Worm (Caenorhabditis elegans) whole organism, midembryonic: ENCODE measurements around the gene F54H12.4.
"Not testable (repeated sequence)": the region's sequence is repeated elsewhere in the genome, so short reads cannot be mapped to it uniquely, and the experiment has no call there.

Experiments used
- T22C8.4 ChIP-seq: fragments of 200-800 bp; sonication (Bioruptor generic); IDR thresholded peaks from 2 replicates; pipeline ENCODE4 v1.3.6; 2022; ENCODE audit warnings: missing genetic modification characterization, missing compliant biosample characterization
- cog-1 ChIP-seq: sonication (generic microtip); optimal IDR thresholded peaks from 2 replicates; lab custom pipeline; 2016; ENCODE audit warnings: missing genetic modification characterization, missing compliant biosample characterization
- flt-1 ChIP-seq: fragments of 200-800 bp; sonication (Bioruptor generic); IDR thresholded peaks from 2 replicates; pipeline ENCODE4 v1.3.6; 2022; ENCODE audit warnings: missing genetic modification characterization, missing compliant biosample characterization
- klf-2 ChIP-seq: fragments of 200-800 bp; sonication (Bioruptor generic); conservative IDR thresholded peaks from 2 replicates; pipeline ENCODE4 v1.3.6; 2022; ENCODE audit warnings: missing genetic modification reagents, missing genetic modification characterization, missing compliant biosample characterization
- med-1 ChIP-seq: sonication (generic microtip); optimal IDR thresholded peaks from 2 replicates; lab custom pipeline; 2017; ENCODE audit warnings: missing genetic modification characterization, mild to moderate bottlenecking, missing compliant biosample characterization, antibody characterized with exemption, missing genetic modification reagents; ENCODE audit not compliant: insufficient read depth
- ref-1 ChIP-seq: fragments of 200-800 bp; sonication (Bioruptor generic); conservative IDR thresholded peaks from 2 replicates; pipeline ENCODE4 v1.3.6; 2022; ENCODE audit warnings: missing genetic modification reagents, missing genetic modification characterization, missing compliant biosample characterization
- tab-1 ChIP-seq: fragments of 200-800 bp; sonication (Bioruptor generic); IDR thresholded peaks from 2 replicates; pipeline ENCODE4 v1.3.6; 2022; ENCODE audit warnings: missing genetic modification characterization, missing compliant biosample characterization
- ztf-23 ChIP-seq: fragments of 200-800 bp; sonication (Bioruptor generic); IDR thresholded peaks from 2 replicates; pipeline ENCODE4 v1.3.6; 2022; ENCODE audit warnings: missing genetic modification reagents, missing genetic modification characterization, missing compliant biosample characterization
- ztf-29 ChIP-seq: fragments of 200-800 bp; sonication (Bioruptor generic); IDR thresholded peaks from 2 replicates; pipeline ENCODE4 v1.3.6; 2022; ENCODE audit warnings: missing genetic modification reagents, missing genetic modification characterization, missing compliant biosample characterization

Gene F54H12.4

DNA sequence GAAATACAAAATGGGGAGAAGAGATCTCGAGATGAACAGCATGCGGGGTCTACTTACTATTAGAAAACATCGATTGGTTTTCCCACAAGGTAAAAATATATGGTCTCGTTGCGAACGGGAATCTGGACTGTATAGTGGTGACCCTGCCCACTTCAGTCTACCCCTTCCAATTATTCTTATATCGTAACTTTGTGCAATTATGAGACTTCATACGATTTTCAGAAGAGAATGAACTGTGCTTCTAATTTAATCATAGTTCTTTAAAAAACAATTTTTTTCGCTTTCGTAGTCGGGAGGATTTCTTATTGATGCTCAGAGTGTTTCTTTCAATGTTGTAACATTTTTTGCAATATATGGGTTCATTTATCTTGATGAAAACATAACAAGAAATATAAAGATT lies 9.5 kb upstream of the F54H12.4 start, which contains the start of gene F54H12.5:
F54H12.5 (minus strand) TSS at position 101 of the 400 bp plus-strand sequence.
- TF ChIP-seq med-1 (GFP tag; lab: Kevin White, UChicago) (no peak), ztf-23 (GFP tag; lab: Robert Waterston, UW) (no peak), T22C8.4 (no peak), ref-1 (GFP tag; lab: Robert Waterston, UW) (no peak), tab-1 (no peak), klf-2 (GFP tag; lab: Robert Waterston, UW) (no peak), cog-1 (tag; lab: Kevin White, UChicago) (no peak), ztf-29 (GFP tag; lab: Robert Waterston, UW) (no peak), flt-1 (no peak)

DNA sequence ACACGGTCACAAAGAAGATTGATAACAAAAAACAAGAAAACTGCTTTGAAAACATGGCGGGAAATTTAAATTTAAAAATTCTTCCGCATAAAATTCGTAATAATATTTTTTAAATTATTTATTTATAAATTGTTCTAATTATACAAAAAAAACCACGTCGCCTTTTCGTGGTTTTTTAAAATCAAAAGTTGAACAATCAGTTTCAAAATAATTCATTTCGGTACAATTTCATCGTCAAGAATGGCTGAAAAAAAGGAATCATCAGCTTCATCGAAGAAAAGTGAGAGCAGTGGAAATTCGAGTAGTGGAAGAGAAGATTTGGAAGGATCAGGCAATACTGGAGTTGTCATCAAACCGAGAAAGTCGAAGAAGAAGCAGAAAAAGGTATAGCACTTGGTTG lies 6.6 kb upstream of the F54H12.4 start, which contains the start of the genes F54H12.8 and F54H12.7:
F54H12.8 (minus strand) TSS at position 101 of the 400 bp plus-strand sequence.
F54H12.7 (plus strand) TSS at position 229 of the 400 bp plus-strand sequence.
- no peak for TF ChIP-seq flt-1
- TF ChIP-seq T22C8.4, result no peak
- TF ChIP-seq med-1 (GFP tag; lab: Kevin White, UChicago), result no peak
- TF ChIP-seq klf-2 (GFP tag; lab: Robert Waterston, UW), result no peak
- no peak for TF ChIP-seq tab-1
- TF ChIP-seq ref-1 (GFP tag; lab: Robert Waterston, UW), result no peak
- no peak for TF ChIP-seq ztf-29 (GFP tag; lab: Robert Waterston, UW)
- TF ChIP-seq cog-1 (tag; lab: Kevin White, UChicago), result no peak
- TF ChIP-seq ztf-23 (GFP tag; lab: Robert Waterston, UW), result no peak

DNA sequence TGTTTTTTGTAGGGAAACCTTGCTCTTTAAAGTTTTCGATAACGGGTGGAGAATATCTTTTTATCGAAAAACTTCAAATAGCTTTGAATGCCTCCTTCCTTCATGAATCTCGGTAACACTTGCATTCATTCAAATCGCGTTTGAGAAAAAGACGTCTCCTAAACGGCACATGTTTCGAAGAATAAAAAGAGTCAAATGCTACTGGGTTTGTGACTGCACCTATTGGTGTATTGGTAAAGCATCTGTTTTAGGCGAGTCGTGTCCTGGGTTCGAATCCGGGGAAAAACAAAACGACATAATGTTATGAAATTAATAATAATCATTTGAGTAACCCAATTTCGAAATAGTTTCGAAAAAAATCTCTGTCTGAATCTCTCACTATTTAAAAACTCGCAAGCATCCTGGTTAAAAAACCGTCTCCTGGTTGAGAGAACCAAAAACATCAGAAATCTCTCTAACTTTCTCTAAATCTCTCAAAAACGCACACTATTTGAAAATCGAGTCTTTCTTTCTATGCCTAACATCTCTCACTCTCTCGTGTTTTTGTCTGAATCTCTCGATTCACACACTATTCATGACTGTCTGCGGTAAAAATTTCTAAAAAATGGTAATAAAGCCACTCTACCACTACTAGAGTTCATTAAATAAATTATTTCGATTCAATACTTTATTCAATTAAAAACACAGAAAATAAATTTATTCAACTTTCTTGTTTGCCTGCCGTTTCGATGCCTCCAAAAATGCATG lies 3.6 kb upstream of the F54H12.4 start:
- 0 out of 2 replicates have a peak, but pooled peaks have one; percentile 53 for TF ChIP-seq flt-1

DNA sequence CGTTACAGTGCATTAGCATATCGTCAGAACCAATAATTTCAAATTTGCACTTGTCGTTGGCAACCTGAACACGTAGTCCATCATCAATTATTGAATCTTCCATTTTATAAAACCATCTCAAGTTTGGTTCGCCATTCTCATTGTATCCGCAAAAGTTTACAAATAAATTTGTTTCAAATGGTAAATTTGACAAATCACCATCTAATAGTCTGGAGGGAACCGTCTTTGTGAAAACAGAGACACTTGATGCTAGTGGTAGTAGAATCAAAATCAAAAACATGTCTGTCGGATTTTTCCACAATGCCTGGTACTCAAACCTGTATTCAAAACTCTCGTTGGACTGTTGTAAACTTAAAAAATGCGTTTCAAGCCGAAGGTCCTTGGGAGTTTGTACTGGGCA lies 1.7 kb upstream of the F54H12.4 start, which contains the start of gene F54H12.2:
F54H12.2 (plus strand) TSS at position 301 of the 400 bp plus-strand sequence.
- TF ChIP-seq klf-2 (GFP tag; lab: Robert Waterston, UW); ref-1 (GFP tag; lab: Robert Waterston, UW); tab-1: not testable (repeated sequence)

DNA sequence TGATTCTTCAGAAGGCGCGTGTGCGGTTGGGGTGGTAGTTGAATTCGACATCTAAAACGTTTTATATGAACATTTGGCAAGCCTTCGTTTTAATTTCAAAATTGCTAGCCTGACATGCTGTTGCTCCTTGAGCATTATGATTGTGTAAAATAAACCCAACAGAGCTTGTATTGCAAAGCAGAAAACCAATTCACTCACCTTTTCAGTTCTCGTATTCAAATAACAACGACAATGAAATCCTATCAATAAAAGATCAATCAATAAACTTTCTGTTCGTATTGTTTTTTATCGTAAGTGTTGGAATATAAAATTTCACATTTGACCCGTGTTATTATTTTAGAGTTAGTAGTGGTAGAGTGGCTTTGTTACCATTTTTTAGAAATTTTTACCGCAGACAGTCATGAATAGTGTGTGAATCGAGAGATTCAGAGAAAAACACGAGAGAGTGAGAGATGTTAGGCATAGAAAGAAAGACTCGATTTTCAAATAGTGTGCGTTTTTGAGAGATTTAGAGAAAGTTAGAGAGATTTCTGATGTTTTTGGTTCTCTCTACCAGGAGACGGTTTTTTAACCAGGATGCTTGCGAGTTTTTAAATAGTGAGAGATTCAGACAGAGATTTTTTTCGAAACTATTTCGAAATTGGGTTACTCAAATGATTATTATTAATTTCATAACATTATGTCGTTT lies 3.5 kb downstream of the F54H12.4 start, which contains the start of gene F54H12.10:
F54H12.10 (minus strand) TSS at position 51 of the 688 bp plus-strand sequence.
- not testable (repeated sequence) for TF ChIP-seq flt-1; ztf-29 (GFP tag; lab: Robert Waterston, UW); med-1 (GFP tag; lab: Kevin White, UChicago)

DNA sequence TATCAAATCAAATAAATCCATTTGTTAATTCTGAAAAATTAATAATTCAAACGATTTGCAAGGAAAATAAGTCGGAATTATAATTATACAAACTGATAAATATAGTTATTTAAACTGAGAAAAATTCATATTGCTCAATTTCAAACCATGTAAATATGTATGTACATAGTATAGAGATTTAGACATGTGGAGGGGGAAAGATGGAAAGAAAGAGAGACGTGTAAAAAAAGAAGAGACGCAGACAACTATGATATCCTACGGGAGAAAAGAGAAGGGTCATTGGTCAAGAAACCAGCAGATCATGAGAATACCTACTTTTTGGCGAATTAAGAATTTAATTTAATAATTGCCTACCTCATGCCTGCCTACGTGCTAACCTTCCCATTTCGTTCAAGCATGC lies 4.5 kb downstream of the F54H12.4 start, which contains the start of gene C29E4.11:
C29E4.11 (minus strand) TSS at position 30 of the 400 bp plus-strand sequence.
- no peak for TF ChIP-seq T22C8.4
- peak; percentile 24 for TF ChIP-seq cog-1 (tag; lab: Kevin White, UChicago)

DNA sequence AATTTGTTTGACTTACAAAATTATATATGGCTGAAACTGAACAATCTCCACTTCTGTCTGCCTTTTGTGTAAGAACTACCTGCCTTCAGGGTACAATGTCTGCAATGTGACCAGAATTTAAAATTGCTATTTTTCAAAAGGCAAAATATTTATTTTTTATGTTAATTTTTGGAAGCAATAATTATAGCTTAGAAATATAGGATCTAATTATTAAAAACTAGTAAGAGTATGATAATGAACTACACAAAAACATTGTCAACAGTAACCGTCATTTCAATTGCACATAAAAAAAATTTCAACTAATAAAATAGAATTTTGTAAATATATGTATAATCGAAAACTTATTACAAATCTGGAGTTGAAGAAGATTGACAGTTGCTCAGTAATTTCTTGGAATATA lies 5.6 kb downstream of the F54H12.4 start, which contains the start of gene C29E4.9:
C29E4.9 (minus strand) TSS at position 101 of the 400 bp plus-strand sequence.
- no peak for TF ChIP-seq ref-1 (GFP tag; lab: Robert Waterston, UW)
- no peak for TF ChIP-seq med-1 (GFP tag; lab: Kevin White, UChicago)
- TF ChIP-seq ztf-29 (GFP tag; lab: Robert Waterston, UW), result no peak
- TF ChIP-seq flt-1, result no peak
- TF ChIP-seq klf-2 (GFP tag; lab: Robert Waterston, UW), result no peak
- TF ChIP-seq ztf-23 (GFP tag; lab: Robert Waterston, UW), result no peak
- TF ChIP-seq cog-1 (tag; lab: Kevin White, UChicago), result no peak
- TF ChIP-seq tab-1, result no peak
- no peak for TF ChIP-seq T22C8.4

DNA sequence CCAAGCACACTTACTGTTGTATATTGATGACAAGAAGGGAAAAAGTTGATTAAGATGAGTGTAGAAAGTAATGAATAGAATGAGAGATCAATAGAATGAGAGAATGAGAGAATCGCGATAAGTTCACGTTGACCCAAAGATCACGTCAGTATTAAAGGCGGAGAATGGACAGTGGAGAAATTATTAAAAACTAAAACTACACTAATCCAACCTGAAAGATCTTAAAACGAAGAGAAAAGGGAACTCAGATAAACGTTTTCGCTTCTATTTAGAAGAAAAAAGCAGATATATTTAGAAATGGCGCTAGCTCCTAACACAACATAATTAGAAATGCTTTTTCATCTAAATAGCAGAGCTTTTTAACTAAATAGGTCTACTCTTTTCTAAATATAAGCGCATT lies 9.3 kb downstream of the F54H12.4 start, which contains the start of gene let-754:
let-754 (minus strand) TSS at position 101 of the 400 bp plus-strand sequence.
- no peak for TF ChIP-seq ref-1 (GFP tag; lab: Robert Waterston, UW)
- TF ChIP-seq med-1 (GFP tag; lab: Kevin White, UChicago), result no peak
- TF ChIP-seq ztf-29 (GFP tag; lab: Robert Waterston, UW), result no peak
- TF ChIP-seq tab-1, result no peak
- no peak for TF ChIP-seq cog-1 (tag; lab: Kevin White, UChicago)
- no peak for TF ChIP-seq ztf-23 (GFP tag; lab: Robert Waterston, UW)
- TF ChIP-seq flt-1, result no peak
- TF ChIP-seq klf-2 (GFP tag; lab: Robert Waterston, UW), result no peak
- no peak for TF ChIP-seq T22C8.4

DNA sequence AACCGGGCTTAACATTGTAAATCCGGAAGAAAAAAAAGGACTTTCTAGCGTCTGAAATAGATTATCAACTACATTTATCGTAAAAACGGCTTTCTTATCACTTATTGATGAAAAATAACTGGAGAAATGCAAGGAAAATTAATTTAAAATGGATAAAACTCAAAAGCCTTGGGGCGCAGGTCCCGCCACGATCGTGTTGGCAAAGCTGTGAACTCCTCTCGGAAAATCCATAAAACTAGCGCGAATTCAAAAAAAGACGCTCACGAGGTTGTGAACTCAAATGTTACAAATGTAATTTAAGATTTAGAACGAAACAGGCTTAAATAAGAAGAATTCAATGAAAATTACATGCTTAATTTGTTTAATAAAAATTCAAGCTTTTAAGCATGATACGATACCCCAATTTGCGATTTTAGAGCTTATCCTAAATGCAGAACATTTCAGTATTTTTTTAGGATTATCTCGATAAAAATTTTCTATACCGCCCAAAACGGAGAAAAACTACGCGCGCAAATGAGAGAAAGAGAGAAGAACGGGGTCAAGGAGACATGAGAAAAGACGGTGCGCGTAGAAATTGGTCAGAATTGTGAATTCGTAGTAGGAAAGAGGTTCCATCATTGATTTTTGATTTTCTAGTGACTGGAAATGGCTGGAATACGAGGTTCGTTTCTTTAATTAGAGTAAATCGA lies 10.3 kb downstream of the F54H12.4 start, which contains the start of gene C29E4.15:
C29E4.15 (plus strand) TSS at position 547 of the 689 bp plus-strand sequence.
- TF ChIP-seq med-1 (GFP tag; lab: Kevin White, UChicago), result no peak
- no peak for TF ChIP-seq tab-1
- TF ChIP-seq ref-1 (GFP tag; lab: Robert Waterston, UW), result no peak
- no peak for TF ChIP-seq flt-1
- no peak for TF ChIP-seq cog-1 (tag; lab: Kevin White, UChicago)
- TF ChIP-seq ztf-23 (GFP tag; lab: Robert Waterston, UW), result no peak
- TF ChIP-seq ztf-29 (GFP tag; lab: Robert Waterston, UW), result no peak
- no peak for TF ChIP-seq T22C8.4
- TF ChIP-seq klf-2 (GFP tag; lab: Robert Waterston, UW), result no peak
